Fruit fly (Drosophila melanogaster) whole organism, pupa: Measurements from ENCODE around the gene peng.

Experiments
- CG10348 ChIP-seq: fragments of 200-800 bp; sonication (Bioruptor generic); IDR thresholded peaks from 2 replicates; pipeline ENCODE4 v1.3.6; 2022; ENCODE audit warnings: missing biosample characterization, missing genetic modification characterization
- CG12605 ChIP-seq: fragments of 200-800 bp; sonication (Bioruptor generic); IDR thresholded peaks from 2 replicates; pipeline ENCODE4 v1.3.6; 2022; ENCODE audit warnings: missing biosample characterization, missing genetic modification characterization
- CG13204 ChIP-seq: fragments of 200-800 bp; sonication (Bioruptor generic); optimal IDR thresholded peaks from 2 replicates; lab custom pipeline; 2018; ENCODE audit warnings: missing biosample characterization, mild to moderate bottlenecking, missing genetic modification characterization, moderate library complexity
- CG14655 ChIP-seq: fragments of 200-800 bp; sonication (Bioruptor generic); optimal IDR thresholded peaks from 3 replicates; lab custom pipeline; 2017; ENCODE audit warnings: mild to moderate bottlenecking, missing biosample characterization, missing genetic modification reagents, missing genetic modification characterization
- CG15710 ChIP-seq: fragments of 200-800 bp; sonication (Bioruptor generic); optimal IDR thresholded peaks from 2 replicates; lab custom pipeline; 2018; ENCODE audit warnings: missing biosample characterization, mild to moderate bottlenecking, missing genetic modification characterization, moderate library complexity
- CG17806 ChIP-seq: fragments of 200-800 bp; sonication (Bioruptor generic); optimal IDR thresholded peaks from 2 replicates; lab custom pipeline; 2018; ENCODE audit warnings: missing biosample characterization, mild to moderate bottlenecking, missing genetic modification characterization, moderate library complexity
- CG32121 ChIP-seq: fragments of 200-800 bp; sonication (Bioruptor generic); IDR thresholded peaks from 2 replicates; pipeline ENCODE4 v1.3.6; 2022; ENCODE audit warnings: missing biosample characterization, missing genetic modification characterization
- CG34367 ChIP-seq: fragments of 200-800 bp; sonication (Bioruptor generic); optimal IDR thresholded peaks from 2 replicates; lab custom pipeline; 2018; ENCODE audit warnings: missing biosample characterization, mild to moderate bottlenecking, missing genetic modification characterization
- CG4496 ChIP-seq: fragments of 200-800 bp; sonication (Bioruptor generic); IDR thresholded peaks from 3 replicates; pipeline ENCODE4 v1.3.6; 2022; ENCODE audit warnings: missing biosample characterization, missing genetic modification characterization
- CG8159 ChIP-seq: fragments of 200-800 bp; sonication (Bioruptor generic); optimal IDR thresholded peaks from 3 replicates; lab custom pipeline; 2018; ENCODE audit warnings: missing biosample characterization, mild to moderate bottlenecking, missing genetic modification characterization, moderate library complexity
- CG8301 ChIP-seq: fragments of 200-800 bp; sonication (Bioruptor generic); optimal IDR thresholded peaks from 2 replicates; lab custom pipeline; 2018; ENCODE audit warnings: missing biosample characterization, mild to moderate bottlenecking, missing genetic modification characterization
- CG9948 ChIP-seq: fragments of 200-800 bp; sonication (Bioruptor generic); optimal IDR thresholded peaks from 2 replicates; lab custom pipeline; 2018; ENCODE audit warnings: missing biosample characterization, mild to moderate bottlenecking, missing genetic modification characterization, moderate library complexity
- D1 ChIP-seq: fragments of 200-800 bp; sonication (Bioruptor generic); optimal IDR thresholded peaks from 2 replicates; lab custom pipeline; 2018; ENCODE audit warnings: missing biosample characterization, mild to moderate bottlenecking, missing genetic modification characterization, moderate library complexity
- EcR ChIP-seq: fragments of 200-800 bp; sonication (Bioruptor generic); optimal IDR thresholded peaks from 3 replicates; lab custom pipeline; 2019; ENCODE audit warnings: missing biosample characterization, missing genetic modification characterization, mild to moderate bottlenecking, moderate library complexity, missing genetic modification reagents
- Ets98B ChIP-seq: fragments of 200-800 bp; sonication (Bioruptor generic); IDR thresholded peaks from 2 replicates; pipeline ENCODE4 v1.3.6; 2022; ENCODE audit warnings: missing biosample characterization, missing genetic modification characterization
- Pif1A ChIP-seq: fragments of 200-800 bp; sonication (Bioruptor generic); optimal IDR thresholded peaks from 3 replicates; lab custom pipeline; 2016; ENCODE audit warnings: missing biosample characterization, missing genetic modification characterization
- Pif1B ChIP-seq: fragments of 200-800 bp; sonication (Bioruptor generic); optimal IDR thresholded peaks from 3 replicates; lab custom pipeline; 2016; ENCODE audit warnings: missing biosample characterization, missing genetic modification characterization
- Snoo ChIP-seq: fragments of 200-800 bp; sonication (Bioruptor generic); optimal IDR thresholded peaks from 3 replicates; lab custom pipeline; 2017; ENCODE audit warnings: missing biosample characterization, mild to moderate bottlenecking, missing genetic modification characterization, inconsistent platforms
- fd96Ca ChIP-seq: fragments of 200-800 bp; sonication (Bioruptor generic); IDR thresholded peaks from 3 replicates; pipeline ENCODE4 v1.3.6; 2022; ENCODE audit warnings: missing biosample characterization, missing genetic modification characterization
- gl ChIP-seq: fragments of 200-800 bp; sonication (Bioruptor generic); optimal IDR thresholded peaks from 2 replicates; lab custom pipeline; 2018; ENCODE audit warnings: missing biosample characterization, mild to moderate bottlenecking, missing genetic modification characterization
- rn ChIP-seq: fragments of 200-800 bp; sonication (Bioruptor generic); IDR thresholded peaks from 2 replicates; pipeline ENCODE4 v1.3.6; 2022; ENCODE audit warnings: missing biosample characterization, missing genetic modification characterization

peng gene

DNA sequence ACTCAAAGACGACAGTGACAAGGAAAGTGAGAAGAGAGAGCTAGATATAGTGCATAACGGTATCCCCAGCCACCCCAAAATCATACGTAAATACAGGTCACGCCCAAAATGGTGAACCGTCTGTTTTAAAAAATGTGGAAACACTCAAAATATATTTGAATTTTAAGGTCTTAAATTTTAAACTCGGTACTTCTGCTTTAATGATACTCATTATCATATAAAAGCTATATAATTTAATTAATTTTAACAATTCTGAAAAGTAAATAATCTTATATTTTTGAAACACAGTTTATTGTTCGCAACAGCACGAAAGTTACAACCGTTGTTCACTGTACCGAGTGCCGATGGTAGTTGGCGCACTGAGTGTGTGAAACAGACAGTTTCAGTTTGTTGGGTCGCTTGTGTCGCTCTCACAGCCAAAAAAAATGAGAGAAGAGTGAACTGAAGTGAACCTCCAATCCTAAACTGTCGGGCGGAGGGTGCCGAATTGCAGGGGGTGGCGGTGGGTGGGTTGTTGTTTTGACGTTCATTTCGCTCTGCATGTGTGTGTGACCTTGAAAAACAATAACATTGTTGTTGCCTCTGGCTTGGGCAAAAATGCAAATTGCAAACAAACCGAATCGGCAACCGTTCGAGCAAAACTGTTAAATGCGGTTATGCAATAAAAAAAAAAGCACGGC, 16.8 kb upstream of the peng start:
- TF ChIP-seq gl (tag; lab: Kevin White, UChicago) = peak; percentile 20
- TF ChIP-seq CG8159 (tag; lab: Kevin White, UChicago) = peak; percentile 85
- peak; percentile 69 for TF ChIP-seq CG9948
- TF ChIP-seq Snoo (tag; lab: Kevin White, UChicago) = peak; percentile 78
- peak; percentile 86 for TF ChIP-seq CG4496
- peak; percentile 77 for TF ChIP-seq Ets98B
- TF ChIP-seq CG12605 (GFP tag; lab: Robert Waterston, UW) = peak; percentile 57
- peak; percentile 80 for TF ChIP-seq fd96Ca (GFP tag; lab: Robert Waterston, UW)
- TF ChIP-seq Pif1B = peak; percentile 68
- no peak for TF ChIP-seq CG14655
- TF ChIP-seq CG8301 (tag; lab: Kevin White, UChicago) = peak; percentile 84
- TF ChIP-seq CG10348 (GFP tag; lab: Robert Waterston, UW) = 0 out of 2 replicates have a peak, but pooled peaks have one; percentile 50
- no peak for TF ChIP-seq rn (GFP tag; lab: Robert Waterston, UW)
- TF ChIP-seq CG32121 = peak; percentile 92
- TF ChIP-seq Pif1A (GFP tag; lab: Kevin White, UChicago) = no peak
- TF ChIP-seq CG17806 (tag; lab: Kevin White, UChicago) = peak; percentile 66
- peak; percentile 79 for TF ChIP-seq CG15710 (tag; lab: Kevin White, UChicago)
- TF ChIP-seq EcR (GFP tag; lab: Kevin White, UChicago) = peak; percentile 28
- no peak for TF ChIP-seq D1 (tag; lab: Kevin White, UChicago)
- peak; percentile 48 for TF ChIP-seq CG13204
- peak; percentile 61 for TF ChIP-seq CG34367 (tag; lab: Kevin White, UChicago)

DNA sequence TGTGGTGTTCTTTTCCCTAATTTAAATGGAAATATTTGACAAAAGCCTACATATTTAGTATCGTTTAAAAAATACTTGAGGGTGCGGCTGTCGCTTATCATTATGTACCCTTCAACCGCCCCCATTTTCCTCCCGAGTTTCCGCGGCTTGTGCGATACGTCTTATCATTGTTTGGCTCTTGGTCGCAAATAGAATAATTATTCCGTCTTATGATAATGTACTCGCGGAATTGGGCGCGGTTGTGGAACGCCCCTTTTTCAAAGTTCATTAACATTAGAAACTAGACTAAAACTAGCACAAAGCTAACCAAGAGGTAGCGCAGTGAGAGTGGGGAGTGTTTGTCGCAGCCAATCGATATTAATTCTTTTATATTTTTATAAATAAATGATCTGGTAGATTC, 15.8 kb upstream of the peng start:
- TF ChIP-seq fd96Ca (GFP tag; lab: Robert Waterston, UW) = no peak
- TF ChIP-seq CG17806 (tag; lab: Kevin White, UChicago) = no peak
- no peak for TF ChIP-seq CG32121
- no peak for TF ChIP-seq rn (GFP tag; lab: Robert Waterston, UW)
- no peak for TF ChIP-seq CG15710 (tag; lab: Kevin White, UChicago)
- no peak for TF ChIP-seq CG14655
- no peak for TF ChIP-seq CG12605 (GFP tag; lab: Robert Waterston, UW)
- TF ChIP-seq CG9948 = no peak
- TF ChIP-seq CG4496 = no peak
- TF ChIP-seq Pif1B = no peak
- TF ChIP-seq CG8159 (tag; lab: Kevin White, UChicago) = no peak
- no peak for TF ChIP-seq EcR (GFP tag; lab: Kevin White, UChicago)
- TF ChIP-seq Snoo (tag; lab: Kevin White, UChicago) = no peak
- TF ChIP-seq CG34367 (tag; lab: Kevin White, UChicago) = no peak
- TF ChIP-seq CG8301 (tag; lab: Kevin White, UChicago) = no peak
- TF ChIP-seq CG13204 = no peak
- TF ChIP-seq Pif1A (GFP tag; lab: Kevin White, UChicago) = no peak
- TF ChIP-seq, all 21 proteins: peak for 0

DNA sequence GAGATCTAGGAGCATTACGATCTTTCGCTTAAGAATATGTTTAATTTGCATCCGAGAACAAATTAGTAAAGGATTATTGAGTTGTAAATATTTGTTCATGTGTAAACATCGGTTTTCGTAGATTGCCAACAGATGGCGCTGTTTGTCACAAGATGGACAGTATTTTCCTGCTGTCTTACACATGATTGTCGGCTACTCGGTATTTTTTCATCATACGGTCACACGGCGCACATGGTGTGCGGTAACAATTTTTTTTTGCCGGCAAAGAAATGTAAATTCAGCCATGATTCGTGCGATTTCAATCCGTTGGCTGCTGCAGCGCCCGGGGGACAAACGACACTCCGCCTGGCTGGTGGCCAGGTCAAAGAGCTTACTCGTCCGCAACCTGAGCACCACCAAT, 13.2 kb upstream of the peng start, which contains the start of the genes bbx and waw:
Gene bbx (plus strand): TSS at position 151 of the 400 bp plus-strand sequence.
Gene waw (plus strand): TSS at position 151 of the 400 bp plus-strand sequence.
- TF ChIP-seq rn (GFP tag; lab: Robert Waterston, UW) (no peak), EcR (GFP tag; lab: Kevin White, UChicago) (peak; percentile 54), CG14655 (no peak), Ets98B (no peak), CG17806 (tag; lab: Kevin White, UChicago) (no peak), Snoo (tag; lab: Kevin White, UChicago) (peak; percentile 12), gl (tag; lab: Kevin White, UChicago) (no peak), CG34367 (tag; lab: Kevin White, UChicago) (no peak), CG9948 (no peak), CG32121 (no peak), Pif1B (no peak), Pif1A (GFP tag; lab: Kevin White, UChicago) (no peak), CG10348 (GFP tag; lab: Robert Waterston, UW) (no peak), CG12605 (GFP tag; lab: Robert Waterston, UW) (no peak), D1 (tag; lab: Kevin White, UChicago) (no peak), CG13204 (no peak), CG8301 (tag; lab: Kevin White, UChicago) (no peak), CG8159 (tag; lab: Kevin White, UChicago) (peak; percentile 16), CG4496 (no peak), CG15710 (tag; lab: Kevin White, UChicago) (no peak), fd96Ca (GFP tag; lab: Robert Waterston, UW) (no peak)

DNA sequence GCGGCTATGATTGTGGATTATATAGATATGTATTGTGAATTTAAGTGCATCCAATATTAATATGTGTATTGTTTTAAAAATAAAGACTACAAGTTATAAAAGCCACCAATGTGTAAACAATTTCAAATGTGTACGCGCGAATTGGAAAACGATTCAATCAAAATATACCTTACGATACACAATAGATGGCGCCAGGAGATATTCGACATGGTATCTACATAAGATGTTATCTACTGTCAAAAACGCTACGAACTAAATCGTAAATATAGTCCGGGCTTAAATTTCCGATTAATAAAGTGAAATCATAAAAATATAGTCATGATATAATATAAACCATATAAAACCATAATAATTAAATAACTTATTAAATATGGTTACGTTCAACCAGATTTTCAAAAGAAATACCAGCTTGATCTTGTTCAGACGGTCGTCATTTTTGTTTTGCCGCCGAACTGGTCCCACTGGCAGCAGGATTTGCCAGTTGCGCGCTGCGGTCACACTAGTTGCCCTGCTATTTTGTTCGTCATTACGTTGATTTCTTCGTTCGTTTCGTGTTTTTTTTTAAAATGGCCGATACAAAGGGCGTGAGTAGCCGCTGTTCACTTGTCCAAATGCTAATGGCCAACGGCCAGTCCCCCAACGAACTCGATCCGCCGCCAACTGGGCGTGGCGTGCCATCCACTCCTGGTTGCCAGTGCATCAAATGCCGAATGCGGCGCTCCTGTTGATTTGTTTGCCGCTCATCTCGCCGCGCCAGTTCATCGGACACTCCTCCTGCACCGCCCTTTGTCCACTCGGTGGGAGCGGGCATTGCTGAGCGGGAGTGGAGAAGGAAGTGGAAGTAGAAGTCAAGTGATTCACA, 8.4 kb upstream of the peng start, which contains the start of gene Septin1:
Gene Septin1 (plus strand): TSS at position 477 of the 862 bp plus-strand sequence.
- TF ChIP-seq CG14655 (no peak), CG4496 (0 out of 3 replicates have a peak, but pooled peaks have one; percentile 19), EcR (GFP tag; lab: Kevin White, UChicago) (peak; percentile 55)

DNA sequence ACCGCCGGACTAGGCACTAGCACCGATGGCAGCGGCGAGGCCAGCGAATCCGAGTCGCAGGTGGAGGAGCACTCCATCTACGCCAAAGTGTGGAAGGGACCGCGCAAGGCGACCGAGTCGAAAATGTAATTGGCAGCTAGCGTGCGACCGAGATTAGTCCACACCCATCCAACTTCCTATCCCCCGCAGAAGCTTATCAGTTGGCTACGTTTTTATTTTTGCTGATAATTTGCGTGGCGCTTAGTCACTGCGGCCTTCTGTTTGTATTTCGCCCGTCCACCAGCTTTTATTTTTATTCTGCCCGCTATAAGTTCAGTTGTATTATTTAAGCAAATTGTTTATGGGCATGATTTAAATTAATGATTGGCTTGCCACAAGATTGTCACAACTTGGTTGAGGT, 3.9 kb upstream of the peng start:
- TF ChIP-seq Ets98B (no peak), CG8301 (tag; lab: Kevin White, UChicago) (no peak), Pif1B (no peak), CG10348 (GFP tag; lab: Robert Waterston, UW) (no peak), CG8159 (tag; lab: Kevin White, UChicago) (no peak), Pif1A (GFP tag; lab: Kevin White, UChicago) (no peak), CG32121 (no peak), CG17806 (tag; lab: Kevin White, UChicago) (no peak), CG14655 (no peak), fd96Ca (GFP tag; lab: Robert Waterston, UW) (no peak), CG4496 (no peak), EcR (GFP tag; lab: Kevin White, UChicago) (no peak), D1 (tag; lab: Kevin White, UChicago) (no peak), rn (GFP tag; lab: Robert Waterston, UW) (no peak), gl (tag; lab: Kevin White, UChicago) (no peak), Snoo (tag; lab: Kevin White, UChicago) (no peak), CG13204 (no peak)
